Worm (Caenorhabditis elegans) whole organism, mixed stage, embryonic: ENCODE measurements around the gene pals-30.

Source experiments
- ces-1 ChIP-seq: fragments of 150-350 bp; optimal IDR thresholded peaks from 2 replicates; lab custom pipeline; 2014; ENCODE audit warnings: missing biosample characterization, missing genetic modification reagents, missing genetic modification characterization
- lsy-2 ChIP-seq: fragments of 150-350 bp; optimal IDR thresholded peaks from 2 replicates; lab custom pipeline; 2014; ENCODE audit warnings: missing biosample characterization, missing genetic modification characterization
- mab-5 ChIP-seq: fragments of 150-350 bp; optimal IDR thresholded peaks from 2 replicates; lab custom pipeline; 2014; ENCODE audit warnings: missing biosample characterization, missing genetic modification characterization
- nhr-12 ChIP-seq: fragments of 150-350 bp; optimal IDR thresholded peaks from 2 replicates; lab custom pipeline; 2014; ENCODE audit warnings: missing biosample characterization, missing genetic modification characterization
- nhr-28 ChIP-seq: fragments of 150-350 bp; optimal IDR thresholded peaks from 2 replicates; lab custom pipeline; 2014; ENCODE audit warnings: missing biosample characterization, missing genetic modification characterization
- pha-4 ChIP-seq: fragments of 150-350 bp; optimal IDR thresholded peaks from 2 replicates; lab custom pipeline; 2018; ENCODE audit warnings: missing biosample characterization, missing genetic modification reagents, missing genetic modification characterization
- snpc-4 ChIP-seq: fragments of 150-350 bp; optimal IDR thresholded peaks from 2 replicates; lab custom pipeline; 2014; ENCODE audit warnings: missing biosample characterization, missing genetic modification characterization
- unc-39 ChIP-seq: fragments of 150-350 bp; optimal IDR thresholded peaks from 2 replicates; lab custom pipeline; 2014; ENCODE audit warnings: missing biosample characterization, missing genetic modification characterization
- ztf-11 ChIP-seq: fragments of 150-350 bp; optimal IDR thresholded peaks from 2 replicates; lab custom pipeline; 2014; ENCODE audit warnings: missing biosample characterization, missing genetic modification characterization

ce11 chrIV:14576471-14576870 is 24.7 kb upstream of the pals-30 start:
- no peak for TF ChIP-seq lsy-2 (tag; lab: Kevin White, UChicago)
- TF ChIP-seq unc-39 (tag; lab: Kevin White, UChicago), result no peak
- no peak for TF ChIP-seq ces-1
- no peak for TF ChIP-seq ztf-11 (tag; lab: Kevin White, UChicago)
- TF ChIP-seq nhr-28 (tag; lab: Kevin White, UChicago), result no peak
- no peak for TF ChIP-seq nhr-12 (tag; lab: Kevin White, UChicago)
- no peak for TF ChIP-seq pha-4
- no peak for TF ChIP-seq snpc-4
- no peak for TF ChIP-seq mab-5 (tag; lab: Kevin White, UChicago)
